Worm (Caenorhabditis elegans) whole organism, young adult: Measurements from ENCODE around the gene T19D12.9.

Experiments
- Y79H2A.3 ChIP-seq: fragments of 200-800 bp; sonication (Bioruptor generic); conservative IDR thresholded peaks from 2 replicates; pipeline ENCODE4 v1.3.6; 2022; ENCODE audit warnings: missing genetic modification reagents, missing genetic modification characterization, missing compliant biosample characterization
- unc-62 ChIP-seq: fragments of 150-350 bp; optimal IDR thresholded peaks from 2 replicates; lab custom pipeline; 2014; ENCODE audit warnings: missing biosample characterization, missing genetic modification reagents, missing genetic modification characterization

- TF ChIP-seq Y79H2A.3 (GFP tag; lab: Robert Waterston, UW), result no peak
- TF ChIP-seq unc-62, result no peak
Measured at ce11 chrII:6616770-6617169, 37.4 kb downstream of the T19D12.9 start, which contains the start of gene klf-3.
